Worm (Caenorhabditis elegans) whole organism, mixed stage, embryonic: Measurements from ENCODE around the gene ncl-1.

Experiments used
- blmp-1 ChIP-seq: fragments of 150-350 bp; optimal IDR thresholded peaks from 2 replicates; lab custom pipeline; 2014; ENCODE audit warnings: missing biosample characterization, missing genetic modification characterization
- ces-1 ChIP-seq: fragments of 150-350 bp; optimal IDR thresholded peaks from 2 replicates; lab custom pipeline; 2014; ENCODE audit warnings: missing biosample characterization, missing genetic modification reagents, missing genetic modification characterization
- hlh-1 ChIP-seq: fragments of 150-350 bp; optimal IDR thresholded peaks from 2 replicates; lab custom pipeline; 2014; ENCODE audit warnings: missing biosample characterization, missing genetic modification reagents, missing genetic modification characterization
- lin-13 ChIP-seq: fragments of 150-350 bp; optimal IDR thresholded peaks from 2 replicates; lab custom pipeline; 2014; ENCODE audit warnings: missing biosample characterization, missing genetic modification characterization
- lin-32 ChIP-seq: fragments of 200-800 bp; sonication (Bioruptor generic); optimal IDR thresholded peaks from 2 replicates; lab custom pipeline; 2018; ENCODE audit warnings: mild to moderate bottlenecking, missing genetic modification characterization, missing compliant biosample characterization
- mep-1 ChIP-seq: fragments of 150-350 bp; optimal IDR thresholded peaks from 2 replicates; lab custom pipeline; 2017; ENCODE audit warnings: missing biosample characterization, missing genetic modification reagents, missing genetic modification characterization, inconsistent platforms
- nhr-237 ChIP-seq: fragments of 150-350 bp; optimal IDR thresholded peaks from 2 replicates; lab custom pipeline; 2014; ENCODE audit warnings: missing biosample characterization, missing genetic modification characterization
- nhr-28 ChIP-seq: fragments of 150-350 bp; optimal IDR thresholded peaks from 2 replicates; lab custom pipeline; 2014; ENCODE audit warnings: missing biosample characterization, missing genetic modification characterization
- nhr-76 ChIP-seq: sonication (generic microtip); optimal IDR thresholded peaks from 2 replicates; lab custom pipeline; 2017; ENCODE audit warnings: missing biosample characterization, missing genetic modification characterization
- snpc-4 ChIP-seq: fragments of 150-350 bp; optimal IDR thresholded peaks from 2 replicates; lab custom pipeline; 2014; ENCODE audit warnings: missing biosample characterization, missing genetic modification characterization
- unc-120 ChIP-seq: sonication (generic microtip); optimal IDR thresholded peaks from 2 replicates; lab custom pipeline; 2017; ENCODE audit warnings: missing genetic modification characterization, missing compliant biosample characterization; ENCODE audit not compliant: poor library complexity, severe bottlenecking
- unc-62 ChIP-seq: fragments of 150-350 bp; optimal IDR thresholded peaks from 2 replicates; lab custom pipeline; 2014; ENCODE audit warnings: missing biosample characterization, missing genetic modification reagents, missing genetic modification characterization

DNA sequence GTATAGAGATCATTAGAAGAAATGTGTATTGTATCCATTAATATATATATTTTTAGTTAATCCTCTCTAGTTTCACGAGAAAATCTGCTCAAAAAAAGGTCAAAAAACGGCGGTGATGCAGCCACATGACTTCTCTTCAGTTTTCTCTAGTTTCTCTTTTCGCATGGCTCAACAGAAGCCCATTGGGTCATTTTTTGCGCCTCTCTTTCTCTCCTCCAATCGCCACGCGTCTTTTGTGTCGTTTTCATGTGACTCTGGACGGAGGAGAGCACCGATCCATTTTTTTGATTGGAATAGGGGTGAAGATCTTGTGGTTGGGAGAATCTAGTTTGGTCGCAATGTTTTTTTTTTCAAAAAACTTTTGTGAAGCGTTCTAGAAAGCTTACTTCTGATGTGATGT is 1.3 kb downstream of the ncl-1 start:
- TF ChIP-seq nhr-28 (tag; lab: Kevin White, UChicago) = no peak
- no peak for TF ChIP-seq nhr-76
- no peak for TF ChIP-seq lin-32
- TF ChIP-seq snpc-4 (tag; lab: Kevin White, UChicago) = no peak
- TF ChIP-seq unc-62 (GFP tag; lab: Kevin White, UChicago) = no peak
- no peak for TF ChIP-seq nhr-237 (tag; lab: Kevin White, UChicago)
- no peak for TF ChIP-seq hlh-1 (tag; lab: Kevin White, UChicago)
- TF ChIP-seq ces-1 = no peak
- TF ChIP-seq blmp-1 (tag; lab: Kevin White, UChicago) = no peak
- TF ChIP-seq mep-1 = no peak
- no peak for TF ChIP-seq lin-13 (tag; lab: Kevin White, UChicago)
- no peak for TF ChIP-seq unc-120 (tag; lab: Kevin White, UChicago)
